Worm (Caenorhabditis elegans): ENCODE results near the gene fbxc-49.
"Not testable (repeated sequence)": the region's sequence is repeated elsewhere in the genome, so short reads cannot be mapped to it uniquely, and the experiment has no call there.

Gene fbxc-49

ce11 chrII:2083726-2084179 is at the start of gene fbxc-49, which contains the start of gene T16A1.5:
Gene fbxc-49 (plus strand): TSS chrII:2084129.
Gene T16A1.5 (minus strand): TSS chrII:2083826.
- TF ChIP-seq unc-62 (GFP tag; optimal IDR thresholded peaks at IDR 0.05), result no peak

ce11 chrII:2039288-2039687 is 44.6 kb upstream of the fbxc-49 start, which contains the start of gene bath-19:
Gene bath-19 (minus strand): TSS chrII:2039388.
- TF ChIP-seq unc-62 (GFP tag; optimal IDR thresholded peaks at IDR 0.05), result no peak

DNA sequence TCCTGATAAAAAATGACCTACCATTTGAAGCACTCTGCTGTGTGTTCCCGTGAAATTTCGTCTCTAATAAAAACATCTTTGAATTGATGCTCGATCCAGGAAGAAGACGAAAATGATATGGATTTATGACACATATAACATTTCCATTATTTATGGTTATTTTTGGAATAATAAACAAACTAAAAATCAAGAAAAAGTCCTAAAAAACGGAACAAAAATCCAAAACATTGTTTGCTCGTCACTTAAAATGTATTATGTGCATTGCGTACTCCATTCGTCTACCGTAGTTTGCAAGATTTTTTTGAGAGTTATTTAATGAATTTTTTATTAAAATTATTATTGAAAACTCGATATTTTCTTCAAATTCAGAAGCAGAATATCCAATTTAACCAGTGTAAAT is 41.5 kb upstream of the fbxc-49 start, which contains the start of gene bath-20:
Gene bath-20, minus strand, starts transcription at position 101 of the 400 bp plus-strand sequence.
- TF ChIP-seq unc-62 (GFP tag; optimal IDR thresholded peaks at IDR 0.05), result no peak

- no peak for TF ChIP-seq unc-62 (GFP tag; optimal IDR thresholded peaks at IDR 0.05)
These were observed 38.4 kb upstream of the fbxc-49 start, which contains the start of gene bath-24 for ce11 chrII:2045505-2045904. Gene bath-24 (minus strand): TSS chrII:2045605.

- not testable (repeated sequence) for TF ChIP-seq unc-62 (GFP tag; optimal IDR thresholded peaks at IDR 0.05)
These were observed 37.4 kb upstream of the fbxc-49 start, which contains the start of gene math-1 for ce11 chrII:2046556-2046955. Gene math-1 (minus strand): TSS chrII:2046656.

DNA sequence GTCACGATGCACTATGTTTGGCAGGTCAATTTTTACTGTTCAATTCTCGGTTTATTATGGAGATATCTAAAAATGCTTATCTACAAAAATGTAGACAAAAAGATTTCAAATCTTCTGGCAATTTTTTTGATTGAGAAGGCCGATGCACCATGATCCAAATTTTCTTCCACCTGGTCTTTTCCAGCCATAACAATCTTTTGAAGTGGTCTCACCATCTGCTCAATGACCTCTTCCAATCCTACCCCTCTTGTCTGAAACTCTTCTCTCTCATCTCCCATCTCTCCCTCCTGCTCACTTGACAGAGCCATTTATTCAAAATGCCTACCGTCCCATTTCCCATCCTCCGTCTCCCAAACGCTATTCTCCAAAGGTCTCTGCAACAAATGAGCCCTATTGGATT is 32.6 kb upstream of the fbxc-49 start, which contains the start of gene fbxb-35:
Gene fbxb-35, plus strand, starts transcription at position 301 of the 400 bp plus-strand sequence.
- TF ChIP-seq unc-62 (GFP tag; optimal IDR thresholded peaks at IDR 0.05), result no peak

- no peak for TF ChIP-seq unc-62 (GFP tag; optimal IDR thresholded peaks at IDR 0.05)
These were observed 24.9 kb upstream of the fbxc-49 start, which contains the start of gene F07E5.5 for ce11 chrII:2058985-2059384. Gene F07E5.5 (minus strand): TSS chrII:2059070.

DNA sequence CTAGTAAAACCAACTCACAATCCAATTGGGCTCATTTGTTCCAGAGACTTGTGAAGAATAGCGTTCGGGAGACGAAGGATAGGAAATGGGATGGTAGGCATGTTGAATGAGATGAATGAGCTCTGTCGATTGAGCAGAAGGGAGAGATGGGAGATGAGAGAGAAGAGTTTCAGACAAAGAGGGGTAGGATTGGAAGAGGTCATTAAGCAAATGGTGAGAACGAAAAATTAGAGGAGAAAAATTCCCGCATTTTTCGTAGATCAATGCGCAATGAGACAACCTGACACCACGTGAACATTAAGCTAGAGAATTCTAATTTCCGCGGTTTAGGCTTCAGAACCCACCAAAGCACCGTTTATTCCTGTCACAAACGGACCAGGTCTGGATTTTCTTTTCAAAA is 19.9 kb upstream of the fbxc-49 start, which contains the start of gene F07E5.13:
Gene F07E5.13, minus strand, starts transcription at position 101 of the 400 bp plus-strand sequence.
- no peak for TF ChIP-seq unc-62 (GFP tag; optimal IDR thresholded peaks at IDR 0.05)

ce11 chrII:2064497-2064896 is 19.4 kb upstream of the fbxc-49 start, which contains the start of gene fbxb-6:
Gene fbxb-6 (plus strand): TSS chrII:2064797.
- no peak for TF ChIP-seq unc-62 (GFP tag; optimal IDR thresholded peaks at IDR 0.05)

ce11 chrII:2067451-2068021 is 16.4 kb upstream of the fbxc-49 start, which contains the start of gene F07E5.12:
Gene F07E5.12 (plus strand): TSS chrII:2067971.
- TF ChIP-seq unc-62 (GFP tag; optimal IDR thresholded peaks at IDR 0.05), result not testable (repeated sequence)

DNA sequence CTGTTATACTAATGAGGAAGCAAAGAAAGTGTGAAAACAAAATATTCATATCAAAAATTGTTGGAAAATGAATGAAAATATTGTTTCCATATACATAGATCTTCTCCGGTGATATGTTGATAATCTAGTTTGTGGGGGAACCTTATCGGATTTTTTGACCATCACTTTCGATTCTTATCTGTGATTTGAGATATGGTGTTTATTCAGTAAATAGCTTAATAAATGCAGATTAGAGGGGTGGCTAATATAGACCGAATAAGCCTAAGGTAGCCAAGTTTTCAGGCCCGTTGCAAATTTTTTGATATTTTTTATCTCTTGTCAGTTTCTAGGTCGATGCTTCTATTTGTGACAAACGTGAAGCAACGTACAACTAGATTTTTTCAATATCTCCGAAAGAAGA is 12.5 kb upstream of the fbxc-49 start, which contains the start of gene F07E5.7:
Gene F07E5.7, minus strand, starts transcription at position 101 of the 400 bp plus-strand sequence.
- no peak for TF ChIP-seq unc-62 (GFP tag; optimal IDR thresholded peaks at IDR 0.05)

DNA sequence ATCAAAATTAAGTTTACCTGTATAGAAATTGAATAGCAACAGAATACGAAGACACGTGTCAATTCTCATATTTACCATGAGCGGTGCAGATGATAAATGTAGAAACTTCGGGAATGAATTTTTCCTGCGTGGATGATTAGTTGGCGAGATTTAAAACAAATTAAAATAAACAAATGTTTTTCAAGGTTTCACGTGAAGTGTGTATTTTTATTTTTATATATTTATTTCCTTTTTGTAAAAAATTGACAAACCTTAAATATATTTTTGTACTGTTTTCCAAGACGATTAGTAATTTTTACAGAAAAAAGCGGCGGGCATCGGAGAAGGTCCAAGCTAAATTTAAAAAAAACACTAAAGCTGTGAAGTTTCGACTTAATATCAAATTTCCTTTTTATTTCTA is 8.4 kb upstream of the fbxc-49 start, which contains the start of gene F07E5.8:
Gene F07E5.8, minus strand, starts transcription at position 101 of the 400 bp plus-strand sequence.
- no peak for TF ChIP-seq unc-62 (GFP tag; optimal IDR thresholded peaks at IDR 0.05)

- no peak for TF ChIP-seq unc-62 (GFP tag; optimal IDR thresholded peaks at IDR 0.05)
These were observed 7.5 kb upstream of the fbxc-49 start for ce11 chrII:2076467-2076866.

ce11 chrII:2080425-2080824 is 3.5 kb upstream of the fbxc-49 start, which contains the start of gene F07E5.9:
Gene F07E5.9 (minus strand): TSS chrII:2080525.
- no peak for TF ChIP-seq unc-62 (GFP tag; optimal IDR thresholded peaks at IDR 0.05)

- no peak for TF ChIP-seq unc-62 (GFP tag; optimal IDR thresholded peaks at IDR 0.05)
These were observed 2.7 kb upstream of the fbxc-49 start, which contains the start of gene T16A1.4 for ce11 chrII:2081257-2081656. Gene T16A1.4 (plus strand): TSS chrII:2081557.

DNA sequence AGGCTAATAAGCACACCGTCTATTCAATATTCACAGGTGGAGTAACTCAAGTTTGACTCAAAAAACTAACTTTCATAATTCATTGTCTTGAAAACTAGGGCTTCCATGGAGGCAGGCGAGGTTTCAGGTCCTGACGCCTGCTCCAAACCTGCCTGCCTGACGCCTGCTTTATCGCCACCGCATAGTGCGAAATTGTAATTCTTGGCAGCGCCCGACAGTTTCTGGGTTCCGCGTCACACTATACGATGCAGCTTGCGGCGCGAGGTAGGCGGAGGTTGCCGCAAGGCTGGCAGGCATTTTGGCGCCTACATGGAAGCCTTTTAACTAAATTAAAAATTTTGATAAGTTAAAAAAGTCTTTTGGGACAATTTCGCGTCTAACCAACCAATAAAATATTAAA is 3.3 kb downstream of the fbxc-49 start:
- TF ChIP-seq unc-62 (GFP tag; optimal IDR thresholded peaks at IDR 0.05), result no peak

DNA sequence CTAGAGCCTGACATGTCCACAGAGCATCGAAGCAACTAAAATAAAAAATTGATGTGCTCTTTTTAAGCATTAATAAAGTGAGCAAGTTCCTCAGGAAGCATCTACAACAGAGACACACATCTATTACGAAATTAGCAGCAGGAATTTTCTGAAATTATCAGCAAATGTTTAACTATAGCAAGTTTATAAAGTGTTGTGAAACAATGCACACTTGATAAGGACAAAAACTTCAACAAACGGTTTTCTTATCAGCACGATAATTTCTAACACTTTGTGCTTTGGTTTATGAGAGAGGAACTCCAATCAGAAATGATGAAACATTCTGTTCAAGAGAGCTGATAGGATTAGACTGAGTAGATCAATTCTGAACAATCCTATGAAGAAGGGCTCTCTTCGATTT is 6.7 kb downstream of the fbxc-49 start, which contains the start of gene trpl-5:
Gene trpl-5, minus strand, starts transcription at position 32 of the 400 bp plus-strand sequence.
- TF ChIP-seq unc-62 (GFP tag; optimal IDR thresholded peaks at IDR 0.05), result no peak
